Worm (Caenorhabditis elegans) whole organism, L2 larva: ENCODE results near the gene clc-32.

Experiments
- C34F6.9 ChIP-seq: fragments of 150-350 bp; optimal IDR thresholded peaks from 2 replicates; lab custom pipeline; 2014; ENCODE audit warnings: missing biosample characterization, missing genetic modification characterization
- F13H6.1 ChIP-seq: sonication (generic microtip); optimal IDR thresholded peaks from 2 replicates; lab custom pipeline; 2016; ENCODE audit warnings: missing genetic modification characterization, missing compliant biosample characterization
- R02D3.7 ChIP-seq: fragments of 150-350 bp; optimal IDR thresholded peaks from 2 replicates; lab custom pipeline; 2014; ENCODE audit warnings: missing biosample characterization, missing genetic modification characterization
- ZK546.5 ChIP-seq: sonication (generic microtip); optimal IDR thresholded peaks from 2 replicates; lab custom pipeline; 2017; ENCODE audit warnings: missing biosample characterization, missing genetic modification characterization
- alr-1 ChIP-seq: fragments of 150-350 bp; optimal IDR thresholded peaks from 2 replicates; lab custom pipeline; 2014; ENCODE audit warnings: missing biosample characterization, missing genetic modification characterization
- ama-1 ChIP-seq: fragments of 150-350 bp; optimal IDR thresholded peaks from 2 replicates; lab custom pipeline; 2018; ENCODE audit warnings: inconsistent platforms
- blmp-1 ChIP-seq: sonication (generic microtip); optimal IDR thresholded peaks from 2 replicates; lab custom pipeline; 2017; ENCODE audit warnings: missing genetic modification characterization, mild to moderate bottlenecking, missing compliant biosample characterization, antibody characterized with exemption, moderate library complexity; ENCODE audit not compliant: insufficient read depth
- ceh-16 ChIP-seq: fragments of 150-350 bp; optimal IDR thresholded peaks from 2 replicates; lab custom pipeline; 2014; ENCODE audit warnings: missing biosample characterization, missing genetic modification characterization
- ceh-82 ChIP-seq: fragments of 150-350 bp; optimal IDR thresholded peaks from 2 replicates; lab custom pipeline; 2014; ENCODE audit warnings: missing biosample characterization, missing genetic modification characterization
- elt-1 ChIP-seq: fragments of 150-350 bp; optimal IDR thresholded peaks from 2 replicates; lab custom pipeline; 2014; ENCODE audit warnings: missing biosample characterization, missing genetic modification characterization
- elt-3 ChIP-seq: sonication (generic microtip); optimal IDR thresholded peaks from 2 replicates; lab custom pipeline; 2017; ENCODE audit warnings: missing biosample characterization, missing genetic modification characterization
- fos-1 ChIP-seq: fragments of 150-350 bp; optimal IDR thresholded peaks from 2 replicates; lab custom pipeline; 2014; ENCODE audit warnings: missing biosample characterization, missing genetic modification characterization
- lin-11 ChIP-seq: fragments of 150-350 bp; sonication (generic microtip); optimal IDR thresholded peaks from 2 replicates; lab custom pipeline; 2014; ENCODE audit warnings: missing biosample characterization, missing genetic modification characterization, inconsistent platforms, mixed read lengths
- lin-13 ChIP-seq: fragments of 150-350 bp; optimal IDR thresholded peaks from 2 replicates; lab custom pipeline; 2014; ENCODE audit warnings: missing biosample characterization, missing genetic modification reagents, missing genetic modification characterization
- lin-39 ChIP-seq: fragments of 150-350 bp; optimal IDR thresholded peaks from 2 replicates; lab custom pipeline; 2014; ENCODE audit warnings: missing biosample characterization, missing genetic modification reagents, missing genetic modification characterization
- lsy-2 ChIP-seq, 2 experiments: fragments of 150-350 bp in 1 of 2; sonication (generic microtip) in 1 of 2; optimal IDR thresholded peaks; 2 replicates each; lab custom pipeline; 2014 to 2017; ENCODE audit warnings: missing biosample characterization in 2 of 2, missing genetic modification characterization in 2 of 2
- mab-5 ChIP-seq: fragments of 150-350 bp; optimal IDR thresholded peaks from 2 replicates; lab custom pipeline; 2014; ENCODE audit warnings: missing biosample characterization, missing genetic modification characterization
- mbf-1 ChIP-seq: sonication (generic microtip); optimal IDR thresholded peaks from 2 replicates; lab custom pipeline; 2017; ENCODE audit warnings: missing biosample characterization, missing genetic modification characterization
- mdl-1 ChIP-seq, 2 experiments: fragments of 150-350 bp in 1 of 2; sonication (generic microtip) in 1 of 2; optimal IDR thresholded peaks; 2 replicates each; lab custom pipeline; 2017; ENCODE audit warnings: missing biosample characterization in 2 of 2, missing genetic modification characterization in 2 of 2
- nhr-10 ChIP-seq: sonication (generic microtip); optimal IDR thresholded peaks from 2 replicates; lab custom pipeline; 2017; ENCODE audit warnings: missing biosample characterization, missing genetic modification characterization
- nhr-11 ChIP-seq: fragments of 150-350 bp; optimal IDR thresholded peaks from 2 replicates; lab custom pipeline; 2014; ENCODE audit warnings: missing biosample characterization, missing genetic modification characterization
- nhr-12 ChIP-seq: fragments of 150-350 bp; optimal IDR thresholded peaks from 2 replicates; lab custom pipeline; 2014; ENCODE audit warnings: missing biosample characterization, missing genetic modification characterization
- nhr-129 ChIP-seq: fragments of 150-350 bp; optimal IDR thresholded peaks from 2 replicates; lab custom pipeline; 2014; ENCODE audit warnings: missing biosample characterization, missing genetic modification characterization
- nhr-21 ChIP-seq: fragments of 150-350 bp; optimal IDR thresholded peaks from 2 replicates; lab custom pipeline; 2014; ENCODE audit warnings: missing biosample characterization, missing genetic modification characterization
- nhr-23 ChIP-seq: fragments of 150-350 bp; optimal IDR thresholded peaks from 2 replicates; lab custom pipeline; 2014; ENCODE audit warnings: missing biosample characterization, missing genetic modification reagents, missing genetic modification characterization
- nhr-237 ChIP-seq: fragments of 150-350 bp; optimal IDR thresholded peaks from 2 replicates; lab custom pipeline; 2014; ENCODE audit warnings: missing biosample characterization, missing genetic modification characterization
- nhr-25 ChIP-seq: fragments of 150-350 bp; sonication (generic microtip); optimal IDR thresholded peaks from 3 replicates; lab custom pipeline; 2014; ENCODE audit warnings: missing biosample characterization, missing genetic modification characterization
- nhr-6 ChIP-seq: fragments of 150-350 bp; optimal IDR thresholded peaks from 2 replicates; lab custom pipeline; 2014; ENCODE audit warnings: missing biosample characterization, missing genetic modification characterization
- nhr-77 ChIP-seq: fragments of 150-350 bp; optimal IDR thresholded peaks from 2 replicates; lab custom pipeline; 2014; ENCODE audit warnings: missing biosample characterization, missing genetic modification characterization
- sem-4 ChIP-seq: fragments of 150-350 bp; optimal IDR thresholded peaks from 2 replicates; lab custom pipeline; 2014; ENCODE audit warnings: missing biosample characterization, missing genetic modification reagents, missing genetic modification characterization
- skn-1 ChIP-seq: sonication (generic microtip); optimal IDR thresholded peaks from 2 replicates; lab custom pipeline; 2017; ENCODE audit warnings: missing biosample characterization, missing genetic modification characterization
- sma-3 ChIP-seq: sonication (generic microtip); optimal IDR thresholded peaks from 2 replicates; lab custom pipeline; 2016; ENCODE audit warnings: missing genetic modification reagents, missing genetic modification characterization, missing compliant biosample characterization
- sma-9 ChIP-seq, 2 experiments: fragments of 150-350 bp in 1 of 2; sonication (generic microtip) in 1 of 2; optimal IDR thresholded peaks; 2 replicates each; lab custom pipeline; 2014 to 2016; ENCODE audit warnings: missing genetic modification characterization in 2 of 2, mild to moderate bottlenecking in 1 of 2, missing biosample characterization in 1 of 2, missing compliant biosample characterization in 1 of 2, missing genetic modification reagents in 1 of 2, moderate library complexity in 1 of 2
- snpc-4 ChIP-seq: fragments of 150-350 bp; optimal IDR thresholded peaks from 2 replicates; lab custom pipeline; 2014; ENCODE audit warnings: missing biosample characterization, missing genetic modification characterization
- unc-55 ChIP-seq: fragments of 150-350 bp; sonication (generic microtip); optimal IDR thresholded peaks from 3 replicates; lab custom pipeline; 2014; ENCODE audit warnings: missing biosample characterization, missing genetic modification reagents, missing genetic modification characterization
- unc-62 ChIP-seq: fragments of 150-350 bp; optimal IDR thresholded peaks from 2 replicates; lab custom pipeline; 2014; ENCODE audit warnings: missing biosample characterization, missing genetic modification reagents, missing genetic modification characterization
- ztf-4 ChIP-seq: fragments of 150-350 bp; optimal IDR thresholded peaks from 2 replicates; lab custom pipeline; 2014; ENCODE audit warnings: missing biosample characterization, missing genetic modification characterization

Gene clc-32

DNA sequence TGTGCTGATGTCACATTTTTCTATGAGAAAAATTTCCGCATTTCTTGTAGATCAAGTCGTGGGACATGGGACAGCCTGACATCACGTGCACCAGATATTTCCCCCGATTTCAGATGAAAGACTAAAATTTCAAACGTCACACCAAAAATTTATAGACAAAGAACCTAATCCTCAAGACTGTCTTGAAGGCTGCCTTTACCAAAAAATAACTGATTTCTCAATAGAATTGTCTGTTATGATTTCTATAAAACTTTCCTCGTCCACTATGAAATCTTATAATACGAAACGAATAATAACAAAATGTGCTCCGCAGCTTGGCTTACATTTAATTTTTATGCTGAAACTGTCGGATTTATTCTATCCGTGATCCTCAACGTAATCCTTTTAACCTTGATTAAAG is 39.4 kb upstream of the clc-32 start, which contains the start of gene str-106:
str-106 (plus strand) TSS at position 301 of the 400 bp plus-strand sequence.
- TF ChIP-seq nhr-12 (no peak), lsy-2 (tag; optimal IDR thresholded peaks at IDR 0.05; lab: Kevin White, UChicago) (no peak), ZK546.5 (tag; lab: Kevin White, UChicago) (no peak), ceh-16 (tag; lab: Kevin White, UChicago) (no peak), blmp-1 (tag; lab: Kevin White, UChicago) (no peak), sma-3 (GFP tag; lab: Kevin White, UChicago) (no peak), C34F6.9 (tag; lab: Kevin White, UChicago) (no peak), ztf-4 (tag; lab: Kevin White, UChicago) (no peak), lin-13 (GFP tag; lab: Kevin White, UChicago) (no peak), nhr-10 (tag; lab: Kevin White, UChicago) (no peak), fos-1 (tag; lab: Kevin White, UChicago) (no peak), nhr-23 (tag; lab: Kevin White, UChicago) (no peak), nhr-25 (tag; lab: Kevin White, UChicago) (no peak), elt-3 (tag; lab: Kevin White, UChicago) (no peak), nhr-237 (tag; lab: Kevin White, UChicago) (no peak), snpc-4 (tag; lab: Kevin White, UChicago) (no peak), unc-62 (GFP tag; lab: Kevin White, UChicago) (no peak), alr-1 (tag; lab: Kevin White, UChicago) (no peak), mbf-1 (no peak)

DNA sequence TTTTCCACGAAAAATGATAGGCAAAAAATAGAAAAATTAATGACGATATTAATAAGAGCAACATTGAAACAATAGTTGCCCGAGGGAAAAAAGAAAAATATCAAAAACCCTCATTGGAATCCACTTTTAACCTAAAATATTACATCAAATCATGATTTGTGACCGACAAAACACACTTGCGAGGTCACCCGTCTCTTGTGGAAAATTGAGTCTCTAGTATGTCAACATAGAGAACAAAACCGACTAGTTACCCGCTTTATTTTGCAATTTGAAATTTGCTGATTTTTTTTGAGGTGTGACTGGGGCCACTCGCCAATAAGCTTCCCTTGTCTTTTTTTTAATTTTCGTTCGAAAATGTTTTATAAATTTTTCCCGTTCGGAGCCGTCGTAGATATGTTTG is 34.8 kb upstream of the clc-32 start, which contains the start of gene cyp-33D1:
cyp-33D1 (minus strand) TSS at position 101 of the 400 bp plus-strand sequence.
- no peak for TF ChIP-seq sem-4 (tag; lab: Kevin White, UChicago)
- no peak for TF ChIP-seq mdl-1 (tag; optimal IDR thresholded peaks at IDR 0.05; lab: Kevin White, UChicago)
- TF ChIP-seq mbf-1, result no peak
- no peak for TF ChIP-seq nhr-11 (tag; lab: Kevin White, UChicago)
- TF ChIP-seq R02D3.7 (tag; lab: Kevin White, UChicago), result no peak
- no peak for TF ChIP-seq nhr-129 (tag; lab: Kevin White, UChicago)
- no peak for TF ChIP-seq ztf-4 (tag; lab: Kevin White, UChicago)
- TF ChIP-seq unc-55, result no peak
- no peak for TF ChIP-seq F13H6.1 (tag; lab: Kevin White, UChicago)
- no peak for TF ChIP-seq mab-5
- TF ChIP-seq elt-1 (tag; lab: Kevin White, UChicago), result no peak
- no peak for TF ChIP-seq nhr-6 (tag; lab: Kevin White, UChicago)
- TF ChIP-seq skn-1 (tag; lab: Kevin White, UChicago), result no peak
- no peak for TF ChIP-seq lin-13 (GFP tag; lab: Kevin White, UChicago)
- no peak for TF ChIP-seq nhr-21
- TF ChIP-seq sma-9 (GFP tag; optimal IDR thresholded peaks at IDR 0.05; lab: Kevin White, UChicago), result no peak
- TF ChIP-seq sma-9 (tag; optimal IDR thresholded peaks at IDR 0.05; lab: Kevin White, UChicago), result no peak

DNA sequence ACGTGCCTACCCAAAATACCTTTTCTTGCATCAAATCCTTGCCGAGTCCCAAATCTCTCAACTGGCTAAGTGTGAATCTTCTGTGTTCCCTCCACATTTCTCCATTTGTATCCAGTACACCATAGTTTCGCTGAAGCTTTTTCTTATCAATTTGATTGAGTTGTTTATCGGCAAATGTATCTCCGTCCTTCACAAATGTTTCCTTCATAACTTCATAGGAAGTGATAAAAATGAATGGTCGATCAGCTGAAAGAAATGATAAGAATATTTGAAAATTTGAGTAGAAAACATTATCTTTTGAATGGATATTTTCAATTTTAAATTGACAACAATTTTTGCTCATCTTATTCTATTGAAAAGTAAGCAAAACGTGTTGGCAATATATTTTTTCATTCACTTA is 34.3 kb upstream of the clc-32 start:
- peak; percentile 65 for TF ChIP-seq fos-1 (tag; lab: Kevin White, UChicago)
- TF ChIP-seq C34F6.9 (tag; lab: Kevin White, UChicago), result no peak
- no peak for TF ChIP-seq sem-4 (tag; lab: Kevin White, UChicago)
- no peak for TF ChIP-seq lin-11 (tag; lab: Kevin White, UChicago)

DNA sequence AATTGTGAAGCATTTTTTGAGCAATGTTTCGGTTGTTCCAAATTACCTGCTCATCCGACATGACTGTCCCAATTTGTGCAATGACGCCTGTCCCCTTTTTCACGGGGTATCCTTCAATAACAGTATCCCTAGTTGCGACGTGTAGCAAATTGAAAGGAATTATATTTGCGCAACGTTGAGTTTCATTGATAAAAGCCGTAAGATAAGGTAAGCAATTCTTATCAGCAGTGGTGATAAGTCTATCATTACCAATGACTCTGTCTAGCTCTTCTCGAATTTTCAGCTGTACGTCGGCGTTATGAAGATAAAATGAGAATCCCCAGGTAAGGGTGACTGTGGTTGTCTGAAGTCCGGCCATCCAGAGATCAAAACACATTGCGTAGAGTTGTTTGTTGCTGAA is 33.1 kb upstream of the clc-32 start:
- TF ChIP-seq fos-1 (tag; lab: Kevin White, UChicago) (peak; percentile 35), skn-1 (tag; lab: Kevin White, UChicago) (no peak)

DNA sequence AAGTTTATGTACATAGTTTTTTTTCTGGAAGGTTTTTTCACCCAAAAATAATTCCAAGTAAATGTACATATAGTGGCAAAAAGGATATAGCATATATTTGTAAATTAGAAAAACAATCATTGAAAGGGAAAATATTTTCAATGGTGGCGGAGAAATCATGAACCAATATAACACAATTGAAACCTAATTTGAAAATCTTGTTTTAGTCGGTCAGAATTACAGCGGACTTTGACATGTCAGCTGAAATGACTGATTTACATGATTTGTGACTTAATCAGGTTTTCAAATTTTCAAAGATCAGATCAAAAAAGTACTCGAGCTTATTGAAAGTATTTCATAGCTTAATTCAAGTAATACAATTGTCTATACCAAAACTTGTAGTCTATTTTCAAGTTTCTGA is 30.8 kb upstream of the clc-32 start, which contains the start of gene K05D4.9:
K05D4.9 (minus strand) TSS at position 101 of the 400 bp plus-strand sequence.
- TF ChIP-seq R02D3.7 (tag; lab: Kevin White, UChicago), result no peak
- TF ChIP-seq mdl-1 (tag; optimal IDR thresholded peaks at IDR 0.05; lab: Kevin White, UChicago), result no peak
- no peak for TF ChIP-seq nhr-129 (tag; lab: Kevin White, UChicago)
- no peak for TF ChIP-seq nhr-21
- TF ChIP-seq alr-1 (tag; lab: Kevin White, UChicago), result no peak
- TF ChIP-seq nhr-77 (tag; lab: Kevin White, UChicago), result no peak
- no peak for TF ChIP-seq skn-1 (tag; lab: Kevin White, UChicago)
- TF ChIP-seq ZK546.5 (tag; lab: Kevin White, UChicago), result no peak
- TF ChIP-seq nhr-23 (tag; lab: Kevin White, UChicago), result no peak
- TF ChIP-seq lin-39, result no peak
- no peak for TF ChIP-seq C34F6.9 (tag; lab: Kevin White, UChicago)
- TF ChIP-seq sma-3 (GFP tag; lab: Kevin White, UChicago), result no peak
- TF ChIP-seq ama-1 (lab: Kevin White, UChicago), result no peak
- TF ChIP-seq ceh-82 (tag; lab: Kevin White, UChicago), result no peak
